Worm (Caenorhabditis elegans): Measurements from ENCODE around the gene ugt-4.

ce11 chrV:12773222-12773621 is 21.9 kb downstream of the ugt-4 start, which contains the start of gene ZC455.1:
- TF ChIP-seq egl-27 (tag; optimal IDR thresholded peaks at IDR 0.05) (no peak), lin-39 (tag; optimal IDR thresholded peaks at IDR 0.05) (no peak), aly-2 (tag; optimal IDR thresholded peaks at IDR 0.05) (no peak), ceh-82 (tag; optimal IDR thresholded peaks at IDR 0.05) (no peak), elt-1 (tag; optimal IDR thresholded peaks at IDR 0.05) (no peak), zag-1 (tag; optimal IDR thresholded peaks at IDR 0.05) (no peak), unc-62 (GFP tag; optimal IDR thresholded peaks at IDR 0.05) (no peak), peb-1 (tag; optimal IDR thresholded peaks at IDR 0.05) (no peak), lsy-2 (tag; optimal IDR thresholded peaks at IDR 0.05) (no peak), nhr-21 (tag; optimal IDR thresholded peaks at IDR 0.05) (no peak), lin-13 (GFP tag; optimal IDR thresholded peaks at IDR 0.05) (no peak), mdl-1 (tag; optimal IDR thresholded peaks at IDR 0.05) (no peak), skn-1 (tag; optimal IDR thresholded peaks at IDR 0.05) (no peak)
